Worm (Caenorhabditis elegans): ENCODE results near the gene F14D7.12.

DNA sequence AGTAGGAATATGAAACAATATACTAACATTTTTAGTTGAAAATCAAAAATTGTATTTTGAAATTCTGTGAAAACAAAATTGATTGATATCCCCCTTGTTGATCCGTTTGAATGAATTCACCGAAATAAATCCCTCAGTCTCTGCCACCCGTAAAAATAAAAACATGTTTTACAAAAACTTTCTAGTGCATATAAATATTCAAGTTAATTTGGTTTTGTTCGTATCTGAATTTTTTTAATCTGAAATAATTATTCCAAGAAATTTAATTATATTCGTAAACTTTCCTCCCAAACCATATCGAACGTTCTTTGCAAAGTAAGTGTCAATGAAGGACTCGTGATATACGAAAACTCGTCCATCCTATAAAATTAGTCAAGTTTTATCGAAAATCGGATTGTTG, 26.8 kb upstream of the F14D7.12 start, which contains the start of gene F40G12.6:
- TF ChIP-seq hlh-6 (tag; optimal IDR thresholded peaks at IDR 0.05) (no peak), rnt-1 (tag; optimal IDR thresholded peaks at IDR 0.05) (no peak), ama-1 (optimal IDR thresholded peaks at IDR 0.05) (no peak), ceh-6 (GFP tag; optimal IDR thresholded peaks at IDR 0.05) (no peak), pha-4 (tag; optimal IDR thresholded peaks at IDR 0.05) (no peak), ahr-1 (tag; optimal IDR thresholded peaks at IDR 0.05) (no peak), pax-1 (tag; optimal IDR thresholded peaks at IDR 0.05) (no peak), fkh-6 (tag; optimal IDR thresholded peaks at IDR 0.05) (no peak), unc-55 (GFP tag; optimal IDR thresholded peaks at IDR 0.05) (no peak), unc-86 (tag; optimal IDR thresholded peaks at IDR 0.05) (no peak), K09A11.1 (tag; optimal IDR thresholded peaks at IDR 0.05; ENCODE audit: insufficient read depth) (no peak), tbx-2 (tag; optimal IDR thresholded peaks at IDR 0.05) (no peak)

Data from whole organism, late embryonic.